4 fruit fly cellular contexts compared by ENCODE assay signal in genomic region chr3R:4479038-4479988, dm6.
TF ChIP-seq lines count a peak whose summit lies in the region.

Gene CG31523 (minus strand): TSS chr3R:4479207.

- no peak for TF ChIP-seq CTCF in whole organism, embryonic (GFP tag; optimal IDR thresholded peaks at IDR 0.05; lab: Kevin White, UChicago)

TF ChIP-seq in whole organism, adult, 20 proteins besides CTCF, POLR2A, EP300 and RAD21:
- peak; percentile 94 for TF ChIP-seq kay (GFP tag; lab: Kevin White, UChicago; ENCODE audit: borderline replicate concordance)
- TF ChIP-seq cnc (optimal IDR thresholded peaks at IDR 0.05; lab: Kevin White, UChicago) = peak; percentile 60 to 68
- no peak for TF ChIP-seq Hr96 (GFP tag; optimal IDR thresholded peaks at IDR 0.05; lab: Kevin White, UChicago)
- peak; percentile 86 for TF ChIP-seq tj (GFP tag; optimal IDR thresholded peaks at IDR 0.05; lab: Kevin White, UChicago)
TF ChIP-seq in whole organism, adult: peak in this region for 3.

TF ChIP-seq in whole organism, embryonic, 481 proteins besides CTCF, POLR2A, EP300 and RAD21 (continues in another document):
- TF ChIP-seq amos (GFP tag; IDR thresholded peaks at IDR 0.05; lab: Robert Waterston, UW; ENCODE audit: partially characterized antibody) = peak; percentile 85
- TF ChIP-seq nerfin-2 (GFP tag; IDR thresholded peaks at IDR 0.05; lab: Robert Waterston, UW; ENCODE audit: partially characterized antibody) = no peak
- TF ChIP-seq CG14710 (tag; optimal IDR thresholded peaks at IDR 0.05; lab: Kevin White, UChicago) = peak; percentile 12
- peak; percentile 67 for TF ChIP-seq CG3995 (GFP tag; optimal IDR thresholded peaks at IDR 0.05; lab: Kevin White, UChicago)
- peak; percentile 55; the same call in 2 of the 3 replicates for TF ChIP-seq CG14860 (GFP tag; IDR thresholded peaks at IDR 0.05; lab: Robert Waterston, UW; ENCODE audit: partially characterized antibody)
- TF ChIP-seq knrl (GFP tag; IDR thresholded peaks at IDR 0.05; lab: Robert Waterston, UW; ENCODE audit: partially characterized antibody) = peak; percentile 72
- TF ChIP-seq Bgb (GFP tag; IDR thresholded peaks at IDR 0.05; lab: Robert Waterston, UW; ENCODE audit: partially characterized antibody) = peak; percentile 85
- TF ChIP-seq al (GFP tag; IDR thresholded peaks at IDR 0.05; lab: Robert Waterston, UW) = no peak
- no peak for TF ChIP-seq disco-r (GFP tag; optimal IDR thresholded peaks at IDR 0.05; lab: Kevin White, UChicago)
- TF ChIP-seq corto (GFP tag; optimal IDR thresholded peaks at IDR 0.05; lab: Kevin White, UChicago) = peak; percentile 51
- peak; percentile 23 for TF ChIP-seq Dp (GFP tag; optimal IDR thresholded peaks at IDR 0.05; lab: Kevin White, UChicago)
- peak; percentile 78 for TF ChIP-seq BEAF-32 (GFP tag; optimal IDR thresholded peaks at IDR 0.05; lab: Kevin White, UChicago)
- peak; percentile 23 for TF ChIP-seq Med (GFP tag; lab: Kevin White, UChicago)
- peak; percentile 46; the same call in 1 of the 2 replicates for TF ChIP-seq E2f2 (GFP tag; IDR thresholded peaks at IDR 0.05; lab: Robert Waterston, UW)
- TF ChIP-seq CG6791 (GFP tag; IDR thresholded peaks at IDR 0.05; lab: Robert Waterston, UW; ENCODE audit: partially characterized antibody) = peak; percentile 83
- TF ChIP-seq CG2129 (GFP tag; IDR thresholded peaks at IDR 0.05; lab: Robert Waterston, UW; ENCODE audit: partially characterized antibody) = peak; percentile 51
- no peak for TF ChIP-seq Atf6 (GFP tag; IDR thresholded peaks at IDR 0.05; lab: Robert Waterston, UW)
- TF ChIP-seq CG5180 (GFP tag; optimal IDR thresholded peaks at IDR 0.05; lab: Kevin White, UChicago) = peak; percentile 99
- TF ChIP-seq p53 (GFP tag; optimal IDR thresholded peaks at IDR 0.05; lab: Kevin White, UChicago) = peak; percentile 15
- TF ChIP-seq Hr39 (optimal IDR thresholded peaks at IDR 0.05; lab: Kevin White, UChicago) = no peak
- TF ChIP-seq CG9932 (GFP tag; IDR thresholded peaks at IDR 0.05; lab: Robert Waterston, UW) = peak; percentile 23; the same call in 1 of the 2 replicates
- TF ChIP-seq trem (tag; optimal IDR thresholded peaks at IDR 0.05; lab: Kevin White, UChicago) = peak; percentile 0
- peak; percentile 76 for TF ChIP-seq CG16813 (GFP tag; IDR thresholded peaks at IDR 0.05; lab: Robert Waterston, UW; ENCODE audit: partially characterized antibody)
- peak; percentile 100 for TF ChIP-seq Sry-β (GFP tag; optimal IDR thresholded peaks at IDR 0.05; lab: Kevin White, UChicago)
- peak; percentile 42 for TF ChIP-seq CG9797 (GFP tag; optimal IDR thresholded peaks at IDR 0.05; lab: Kevin White, UChicago)
- peak; percentile 63 for TF ChIP-seq unc-4 (GFP tag; IDR thresholded peaks at IDR 0.05; lab: Robert Waterston, UW; ENCODE audit: partially characterized antibody)

TF ChIP-seq in whole organism, prepupa, 60 proteins besides CTCF, POLR2A, EP300 and RAD21:
- peak; percentile 56 for TF ChIP-seq Eip78C (GFP tag; lab: Kevin White, UChicago)
- no peak for TF ChIP-seq CG6808 (GFP tag; optimal IDR thresholded peaks at IDR 0.05; lab: Kevin White, UChicago)
- TF ChIP-seq CG15336 (GFP tag; IDR thresholded peaks at IDR 0.05; lab: Robert Waterston, UW) = no peak
- TF ChIP-seq CG32006 (GFP tag; optimal IDR thresholded peaks at IDR 0.05; lab: Kevin White, UChicago) = no peak
- TF ChIP-seq acj6 (GFP tag; optimal IDR thresholded peaks at IDR 0.05; lab: Kevin White, UChicago) = no peak
- no peak for TF ChIP-seq CG11762 (GFP tag; optimal IDR thresholded peaks at IDR 0.05; lab: Kevin White, UChicago; ENCODE audit: insufficient read depth)

TF ChIP-seq in whole organism, wandering third instar larva, 38 proteins besides CTCF, POLR2A, EP300 and RAD21:
- TF ChIP-seq CrebA (GFP tag; optimal IDR thresholded peaks at IDR 0.05; lab: Kevin White, UChicago; ENCODE audit: borderline replicate concordance) (no peak), GATAd (GFP tag; optimal IDR thresholded peaks at IDR 0.05; lab: Kevin White, UChicago) (no peak), Vsx2 (GFP tag; optimal IDR thresholded peaks at IDR 0.05; lab: Kevin White, UChicago; ENCODE audit: partially characterized antibody) (no peak), usp (GFP tag; optimal IDR thresholded peaks at IDR 0.05; lab: Kevin White, UChicago) (no peak), brk (GFP tag; optimal IDR thresholded peaks at IDR 0.05; lab: Kevin White, UChicago) (peak; percentile 28), Dfd (GFP tag; optimal IDR thresholded peaks at IDR 0.05; lab: Kevin White, UChicago) (no peak), sage (GFP tag; optimal IDR thresholded peaks at IDR 0.05; lab: Kevin White, UChicago) (peak; percentile 1), foxo (GFP tag; optimal IDR thresholded peaks at IDR 0.05; lab: Kevin White, UChicago) (no peak), Hnf4 (GFP tag; optimal IDR thresholded peaks at IDR 0.05; lab: Kevin White, UChicago) (no peak), ey (GFP tag; optimal IDR thresholded peaks at IDR 0.05; lab: Kevin White, UChicago) (no peak), Hr78 (GFP tag; optimal IDR thresholded peaks at IDR 0.05; lab: Kevin White, UChicago) (no peak), rgr (GFP tag; optimal IDR thresholded peaks at IDR 0.05; lab: Kevin White, UChicago) (no peak), N (GFP tag; optimal IDR thresholded peaks at IDR 0.05; lab: Kevin White, UChicago) (no peak), Hr83 (GFP tag; optimal IDR thresholded peaks at IDR 0.05; lab: Kevin White, UChicago; ENCODE audit: poor library complexity, severe bottlenecking) (no peak), fru (GFP tag; optimal IDR thresholded peaks at IDR 0.05; lab: Kevin White, UChicago) (no peak), tai (GFP tag; optimal IDR thresholded peaks at IDR 0.05; lab: Kevin White, UChicago) (no peak), Rel (GFP tag; optimal IDR thresholded peaks at IDR 0.05; lab: Kevin White, UChicago) (no peak), Rel (tag; optimal IDR thresholded peaks at IDR 0.05; lab: Kevin White, UChicago) (no peak), CG32264 (GFP tag; optimal IDR thresholded peaks at IDR 0.05; lab: Kevin White, UChicago) (no peak), HLH106 (tag; optimal IDR thresholded peaks at IDR 0.05; lab: Kevin White, UChicago) (peak; percentile 13), Dif (GFP tag; optimal IDR thresholded peaks at IDR 0.05; lab: Kevin White, UChicago; ENCODE audit: partially characterized antibody) (no peak), Myc (optimal IDR thresholded peaks at IDR 0.05; lab: Kevin White, UChicago) (peak; percentile 100), dsf (GFP tag; optimal IDR thresholded peaks at IDR 0.05; lab: Kevin White, UChicago; ENCODE audit: borderline replicate concordance) (no peak), woc (GFP tag; optimal IDR thresholded peaks at IDR 0.05; lab: Kevin White, UChicago) (peak; percentile 83)
